Fruit fly (Drosophila melanogaster) whole organism, embryonic: ENCODE measurements around the gene Baldspot.

Experiments
- Blimp-1 ChIP-seq: fragments of 200-800 bp; sonication (Bioruptor generic); optimal IDR thresholded peaks from 3 replicates; lab custom pipeline; 2018; ENCODE audit warnings: missing biosample characterization, missing genetic modification characterization, mild to moderate bottlenecking, moderate library complexity, missing genetic modification reagents
- Bteb2 ChIP-seq: fragments of 200-800 bp; sonication (Bioruptor generic); optimal IDR thresholded peaks from 2 replicates; lab custom pipeline; 2016; ENCODE audit warnings: missing biosample characterization, missing genetic modification characterization
- CG1024 ChIP-seq: fragments of 200-800 bp; sonication (Bioruptor generic); IDR thresholded peaks from 2 replicates; pipeline ENCODE4 v1.3.6; 2022; ENCODE audit warnings: missing biosample characterization, missing genetic modification characterization
- CG10366 ChIP-seq: fragments of 200-800 bp; sonication (Bioruptor generic); IDR thresholded peaks from 2 replicates; pipeline ENCODE4 v1.3.6; 2022; ENCODE audit warnings: missing biosample characterization, missing genetic modification characterization
- CG10979 ChIP-seq: fragments of 200-800 bp; sonication (Bioruptor generic); optimal IDR thresholded peaks from 2 replicates; lab custom pipeline; 2018; ENCODE audit warnings: missing biosample characterization, mild to moderate bottlenecking, missing genetic modification characterization, moderate library complexity
- CG11504 ChIP-seq: fragments of 200-800 bp; sonication (Bioruptor generic); optimal IDR thresholded peaks from 3 replicates; lab custom pipeline; 2019; ENCODE audit warnings: missing biosample characterization, mild to moderate bottlenecking, missing genetic modification characterization, moderate library complexity
- CG15269 ChIP-seq: fragments of 200-800 bp; sonication (Bioruptor generic); optimal IDR thresholded peaks from 2 replicates; lab custom pipeline; 2018; ENCODE audit warnings: missing biosample characterization, mild to moderate bottlenecking, missing genetic modification characterization, moderate library complexity
- CG16815 ChIP-seq: fragments of 200-800 bp; sonication (Bioruptor generic); optimal IDR thresholded peaks from 3 replicates; lab custom pipeline; 2017; ENCODE audit warnings: missing biosample characterization, mild to moderate bottlenecking, missing genetic modification characterization
- CG17361 ChIP-seq: fragments of 200-800 bp; sonication (Bioruptor generic); IDR thresholded peaks from 3 replicates; pipeline ENCODE4 v1.3.6; 2022; ENCODE audit warnings: missing biosample characterization, missing genetic modification characterization
- CG18011 ChIP-seq: fragments of 200-800 bp; sonication (Bioruptor generic); optimal IDR thresholded peaks from 2 replicates; lab custom pipeline; 2017; ENCODE audit warnings: missing biosample characterization, missing genetic modification characterization, mild to moderate bottlenecking, moderate library complexity, missing genotype
- CG18764 ChIP-seq: fragments of 200-800 bp; sonication (Bioruptor generic); optimal IDR thresholded peaks from 3 replicates; lab custom pipeline; 2016; ENCODE audit warnings: missing biosample characterization, missing genetic modification characterization
- CG2712 ChIP-seq: fragments of 200-800 bp; optimal IDR thresholded peaks from 3 replicates; lab custom pipeline; 2019; ENCODE audit warnings: missing biosample characterization, mild to moderate bottlenecking, missing genetic modification characterization, moderate library complexity
- CG2889 ChIP-seq: fragments of 200-800 bp; sonication (Bioruptor generic); IDR thresholded peaks from 3 replicates; pipeline ENCODE4 v1.3.6; 2022; ENCODE audit warnings: missing biosample characterization, missing genetic modification characterization
- CG32767 ChIP-seq: fragments of 200-800 bp; sonication (Bioruptor generic); IDR thresholded peaks from 2 replicates; pipeline ENCODE4 v1.3.6; 2022; ENCODE audit warnings: missing biosample characterization, missing genetic modification characterization
- CG32772 ChIP-seq: fragments of 200-800 bp; sonication (Bioruptor generic); IDR thresholded peaks from 2 replicates; pipeline ENCODE4 v1.3.6; 2022; ENCODE audit warnings: missing biosample characterization, missing genetic modification characterization
- CG3847 ChIP-seq: fragments of 200-800 bp; sonication (Bioruptor generic); IDR thresholded peaks from 2 replicates; pipeline ENCODE4 v1.3.6; 2022; ENCODE audit warnings: missing biosample characterization, missing genetic modification characterization
- CG5245 ChIP-seq: fragments of 200-800 bp; sonication (Bioruptor generic); optimal IDR thresholded peaks from 3 replicates; lab custom pipeline; 2016; ENCODE audit warnings: missing biosample characterization, missing genetic modification characterization
- CG9932 ChIP-seq: fragments of 200-800 bp; sonication (Bioruptor generic); IDR thresholded peaks from 2 replicates; pipeline ENCODE4 v1.3.6; 2022; ENCODE audit warnings: missing biosample characterization, missing genetic modification characterization
- D ChIP-seq, 2 experiments: fragments of 200-800 bp in 1 of 2; fragments of >200 bp in 1 of 2; sonication (Bioruptor generic) in 1 of 2; optimal IDR thresholded peaks; 2 replicates in 1 of 2; 3 replicates in 1 of 2; lab custom pipeline; 2017; ENCODE audit warnings: mild to moderate bottlenecking in 1 of 2, missing biosample characterization in 1 of 2, missing genetic modification characterization in 1 of 2, missing genetic modification reagents in 1 of 2
- Hr3 ChIP-seq: fragments of 200-800 bp; sonication (Bioruptor generic); optimal IDR thresholded peaks from 3 replicates; lab custom pipeline; 2016; ENCODE audit warnings: missing biosample characterization, missing genetic modification characterization
- Lpt ChIP-seq: fragments of >200 bp; optimal IDR thresholded peaks from 2 replicates; lab custom pipeline; 2018; ENCODE audit warnings: missing biosample characterization, missing genetic modification characterization
- Neu2 ChIP-seq: fragments of 200-800 bp; sonication (Bioruptor generic); optimal IDR thresholded peaks from 3 replicates; lab custom pipeline; 2016; ENCODE audit warnings: missing biosample characterization, missing genetic modification characterization, borderline replicate concordance
- Oaz ChIP-seq: fragments of 200-800 bp; sonication (Bioruptor generic); IDR thresholded peaks from 2 replicates; pipeline ENCODE4 v1.3.6; 2022; ENCODE audit warnings: missing biosample characterization, missing genetic modification characterization
- Optix ChIP-seq: fragments of 200-800 bp; sonication (Bioruptor generic); IDR thresholded peaks from 3 replicates; pipeline ENCODE4 v1.3.6; 2022; ENCODE audit warnings: missing biosample characterization, missing genetic modification characterization
- Sry-δ ChIP-seq: fragments of 200-800 bp; sonication (Bioruptor generic); optimal IDR thresholded peaks from 2 replicates; lab custom pipeline; 2016; ENCODE audit warnings: missing biosample characterization, missing genetic modification characterization
- Xrp1 ChIP-seq: fragments of 200-800 bp; sonication (Bioruptor generic); IDR thresholded peaks from 2 replicates; pipeline ENCODE4 v1.3.6; 2022; ENCODE audit warnings: missing biosample characterization, missing genetic modification characterization
- ara ChIP-seq: fragments of 200-800 bp; sonication (Bioruptor generic); IDR thresholded peaks from 2 replicates; pipeline ENCODE4 v1.3.6; 2022; ENCODE audit warnings: missing biosample characterization, missing genetic modification characterization
- bbx ChIP-seq: fragments of 200-800 bp; sonication (Bioruptor generic); IDR thresholded peaks from 2 replicates; pipeline ENCODE4 v1.3.6; 2022; ENCODE audit warnings: missing biosample characterization, missing genetic modification characterization; ENCODE audit not compliant: partially characterized antibody
- cas ChIP-seq: fragments of 200-800 bp; sonication (Bioruptor generic); IDR thresholded peaks from 2 replicates; pipeline ENCODE4 v1.3.6; 2022; ENCODE audit warnings: missing biosample characterization, missing genetic modification characterization
- da ChIP-seq: fragments of 200-800 bp; sonication (Bioruptor generic); optimal IDR thresholded peaks from 2 replicates; lab custom pipeline; 2016; ENCODE audit warnings: missing biosample characterization, missing genetic modification characterization
- dpn ChIP-seq, 2 experiments: fragments of 200-800 bp; sonication (Bioruptor generic); optimal IDR thresholded peaks; 3 replicates each; lab custom pipeline; 2016; ENCODE audit warnings: missing biosample characterization in 2 of 2, missing genetic modification characterization in 2 of 2
- emc ChIP-seq: fragments of 200-800 bp; sonication (Bioruptor generic); optimal IDR thresholded peaks from 2 replicates; lab custom pipeline; 2016; ENCODE audit warnings: missing biosample characterization, missing genetic modification characterization
- gcm2 ChIP-seq: fragments of 200-800 bp; sonication (Bioruptor generic); optimal IDR thresholded peaks from 2 replicates; lab custom pipeline; 2016; ENCODE audit warnings: missing biosample characterization, missing genetic modification characterization
- jing ChIP-seq: fragments of 200-800 bp; sonication (Bioruptor generic); optimal IDR thresholded peaks from 2 replicates; lab custom pipeline; 2018; ENCODE audit warnings: missing biosample characterization, mild to moderate bottlenecking, missing genetic modification characterization
- lmd ChIP-seq: fragments of 200-800 bp; sonication (Bioruptor generic); IDR thresholded peaks from 2 replicates; pipeline ENCODE4 v1.3.6; 2022; ENCODE audit warnings: missing biosample characterization, missing genetic modification characterization
- luna ChIP-seq: fragments of 200-800 bp; sonication (Bioruptor generic); optimal IDR thresholded peaks from 2 replicates; lab custom pipeline; 2016; ENCODE audit warnings: missing biosample characterization, missing genetic modification characterization
- oc ChIP-seq: fragments of 200-800 bp; sonication (Bioruptor generic); optimal IDR thresholded peaks from 2 replicates; lab custom pipeline; 2018; ENCODE audit warnings: missing biosample characterization, mild to moderate bottlenecking, missing genetic modification characterization, moderate library complexity
- p53 ChIP-seq: fragments of 200-800 bp; sonication (Bioruptor generic); optimal IDR thresholded peaks from 2 replicates; lab custom pipeline; 2016; ENCODE audit warnings: missing biosample characterization, missing genetic modification characterization
- pan ChIP-seq, 4 experiments: fragments of >200 bp in 3 of 4; fragments of 200-800 bp in 1 of 4; sonication (Bioruptor generic) in 1 of 4; optimal IDR thresholded peaks in 3 of 4; IDR thresholded peaks in 1 of 4; 2 replicates each; pipeline versions ENCODE4 v1.3.6 to Lab custom; 2017 to 2022; ENCODE audit warnings: missing biosample characterization in 2 of 4, missing genetic modification characterization in 2 of 4, mixed read lengths in 1 of 4
- phol ChIP-seq: fragments of 200-800 bp; sonication (Bioruptor generic); optimal IDR thresholded peaks from 3 replicates; lab custom pipeline; 2018; ENCODE audit warnings: missing biosample characterization, mild to moderate bottlenecking, missing genetic modification characterization, moderate library complexity
- pros ChIP-seq: fragments of 200-800 bp; sonication (Bioruptor generic); optimal IDR thresholded peaks from 3 replicates; lab custom pipeline; 2019; ENCODE audit warnings: missing biosample characterization, mild to moderate bottlenecking, missing genetic modification characterization, moderate library complexity
- rib ChIP-seq: fragments of 200-800 bp; sonication (Bioruptor generic); IDR thresholded peaks from 2 replicates; pipeline ENCODE4 v1.3.6; 2022; ENCODE audit warnings: missing biosample characterization, missing genetic modification characterization
- row ChIP-seq: fragments of 200-800 bp; sonication (Bioruptor generic); IDR thresholded peaks from 3 replicates; pipeline ENCODE4 v1.3.6; 2022; ENCODE audit warnings: missing biosample characterization, missing genetic modification characterization
- sens ChIP-seq: fragments of 200-800 bp; sonication (Bioruptor generic); peaks from one replicate; lab custom pipeline; 2016; ENCODE audit warnings: missing biosample characterization, missing genetic modification characterization
- sna ChIP-seq: fragments of 200-800 bp; sonication (Bioruptor generic); IDR thresholded peaks from 2 replicates; pipeline ENCODE4 v1.3.6; 2022; ENCODE audit warnings: missing biosample characterization, missing genetic modification characterization; ENCODE audit not compliant: partially characterized antibody
- trem ChIP-seq: fragments of 200-800 bp; optimal IDR thresholded peaks from 3 replicates; lab custom pipeline; 2019; ENCODE audit warnings: missing biosample characterization, mild to moderate bottlenecking, missing genetic modification characterization, moderate library complexity
- tx ChIP-seq: fragments of 200-800 bp; sonication (Bioruptor generic); optimal IDR thresholded peaks from 2 replicates; lab custom pipeline; 2016; ENCODE audit warnings: missing biosample characterization, missing genetic modification characterization
- vfl ChIP-seq: fragments of 200-800 bp; sonication (Bioruptor generic); optimal IDR thresholded peaks from 2 replicates; lab custom pipeline; 2016; ENCODE audit warnings: missing biosample characterization, missing genetic modification characterization

The Baldspot gene

DNA sequence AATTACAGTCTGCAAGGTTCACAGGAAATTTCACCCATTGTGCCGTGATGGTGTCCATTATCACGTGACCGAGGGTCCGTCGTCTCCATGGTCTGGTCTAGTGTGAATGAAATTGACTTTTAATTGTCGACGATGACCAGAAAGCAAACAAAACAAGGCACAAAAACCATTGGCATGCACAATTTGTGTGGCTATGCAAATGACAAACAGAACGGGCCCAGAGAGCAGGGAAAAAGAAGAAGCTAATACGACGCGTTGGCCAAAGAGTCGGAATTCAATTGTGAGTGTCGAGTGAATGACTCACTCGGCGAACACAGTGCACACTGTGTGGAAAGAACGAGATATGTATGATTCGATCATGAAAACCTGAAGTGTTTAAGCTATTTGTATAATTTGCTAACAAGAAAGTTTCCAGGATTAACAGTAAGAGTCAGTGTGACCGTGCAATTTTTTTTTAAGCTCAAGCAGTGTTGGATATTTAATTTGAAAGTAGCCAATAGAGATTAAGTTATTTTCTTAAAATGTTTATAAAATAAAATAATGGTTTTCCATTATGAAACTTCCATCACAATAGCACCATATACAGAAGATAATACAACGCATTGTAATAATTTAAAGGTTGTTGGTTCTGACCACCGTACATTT is 25.7 kb downstream of the Baldspot start (continued):
- TF ChIP-seq CG16815 (GFP tag; lab: Kevin White, UChicago) (peak; percentile 2), Sry-δ (GFP tag; lab: Kevin White, UChicago) (no peak), pan (optimal IDR thresholded peaks at IDR 0.05; lab: Kevin White, UChicago) (no peak), pan (GFP tag; optimal IDR thresholded peaks at IDR 0.05 in 1 of 2, IDR thresholded peaks at IDR 0.05 in 1 of 2) (no peak), jing (GFP tag; lab: Kevin White, UChicago) (no peak), CG3847 (GFP tag; lab: Robert Waterston, UW) (no peak), trem (tag; lab: Kevin White, UChicago) (peak; percentile 6)
- TF ChIP-seq, all 482 proteins: peak for 75

DNA sequence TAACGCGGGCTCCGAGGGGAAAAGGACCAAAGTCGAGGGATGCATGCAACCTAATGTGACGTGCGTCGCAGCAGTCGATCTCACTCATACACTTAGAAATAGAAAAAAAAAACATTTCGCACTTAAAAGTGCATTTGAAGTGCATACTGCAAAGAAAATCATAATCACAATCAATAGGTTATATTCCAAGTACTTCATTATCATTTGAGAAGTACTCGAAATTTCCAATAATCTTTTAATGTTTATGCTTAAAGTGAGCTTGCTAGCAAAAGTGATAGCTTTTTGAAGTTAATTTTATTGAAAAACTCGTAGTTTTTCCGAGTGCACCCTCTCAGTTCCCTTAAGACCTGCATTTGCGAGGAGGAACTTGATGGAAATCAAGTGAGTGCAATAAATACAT is 26.9 kb downstream of the Baldspot start:
- TF ChIP-seq lmd (GFP tag; lab: Robert Waterston, UW) (no peak), Lpt (GFP tag; lab: Kevin White, UChicago) (no peak), Neu2 (no peak), CG11504 (tag; lab: Kevin White, UChicago) (no peak), CG10979 (tag; lab: Kevin White, UChicago) (peak; percentile 37), luna (GFP tag; lab: Kevin White, UChicago) (no peak), CG10366 (GFP tag; lab: Robert Waterston, UW) (no peak), pros (GFP tag; lab: Kevin White, UChicago) (no peak), CG9932 (GFP tag; lab: Robert Waterston, UW) (no peak), Oaz (no peak), bbx (no peak), row (0 out of 3 replicates have a peak, but pooled peaks have one; percentile 8), CG15269 (tag; lab: Kevin White, UChicago) (no peak), CG17361 (GFP tag; lab: Robert Waterston, UW) (no peak), CG2889 (GFP tag; lab: Robert Waterston, UW) (no peak), sens (GFP tag; lab: Kevin White, UChicago) (peak; percentile 50), tx (GFP tag; lab: Kevin White, UChicago) (no peak), CG16815 (GFP tag; lab: Kevin White, UChicago) (no peak), emc (no peak), Optix (GFP tag; lab: Robert Waterston, UW) (no peak), D (optimal IDR thresholded peaks at IDR 0.05; lab: Kevin White, UChicago) (no peak), D (GFP tag; optimal IDR thresholded peaks at IDR 0.05; lab: Kevin White, UChicago) (no peak), CG32767 (GFP tag; lab: Robert Waterston, UW) (no peak), cas (GFP tag; lab: Robert Waterston, UW) (no peak), phol (tag; lab: Kevin White, UChicago) (peak; percentile 1), oc (no peak), CG32772 (GFP tag; lab: Robert Waterston, UW) (no peak), da (no peak), Hr3 (GFP tag; lab: Kevin White, UChicago) (no peak), vfl (GFP tag; lab: Kevin White, UChicago) (no peak), CG1024 (GFP tag; lab: Robert Waterston, UW) (no peak), Blimp-1 (GFP tag; lab: Kevin White, UChicago) (peak; percentile 0), gcm2 (GFP tag; lab: Kevin White, UChicago) (no peak), CG5245 (GFP tag; lab: Kevin White, UChicago) (no peak), CG18011 (no peak), Xrp1 (GFP tag; lab: Robert Waterston, UW) (peak; percentile 29; the same call in 1 of the 2 replicates), rib (GFP tag; lab: Robert Waterston, UW) (no peak), CG18764 (no peak), p53 (no peak), Bteb2 (GFP tag; lab: Kevin White, UChicago) (no peak), ara (GFP tag; lab: Robert Waterston, UW) (no peak), sna (GFP tag; lab: Robert Waterston, UW) (no peak), dpn (GFP tag; optimal IDR thresholded peaks at IDR 0.05; lab: Kevin White, UChicago) (no peak), CG2712 (no peak)
